Worm (Caenorhabditis elegans) whole organism, young adult: Measurements from ENCODE around the gene K04B12.2.

ENCODE experiments used
- B0336.3 ChIP-seq: fragments of 200-800 bp; sonication (Bioruptor generic); IDR thresholded peaks from 2 replicates; pipeline ENCODE4 v1.3.6; 2022; ENCODE audit warnings: missing genetic modification characterization, missing compliant biosample characterization
- C17E4.6 ChIP-seq: fragments of 200-800 bp; sonication (Bioruptor generic); IDR thresholded peaks from 2 replicates; pipeline ENCODE4 v1.3.6; 2022; ENCODE audit warnings: missing genetic modification reagents, missing genetic modification characterization, missing compliant biosample characterization
- F33H1.4 ChIP-seq: fragments of 200-800 bp; sonication (Bioruptor generic); IDR thresholded peaks from 2 replicates; pipeline ENCODE4 v1.3.6; 2022; ENCODE audit warnings: missing genetic modification reagents, missing genetic modification characterization, missing compliant biosample characterization
- K11D2.4 ChIP-seq: fragments of 200-800 bp; sonication (Bioruptor generic); IDR thresholded peaks from 2 replicates; pipeline ENCODE4 v1.3.6; 2022; ENCODE audit warnings: missing genetic modification reagents, missing genetic modification characterization, missing compliant biosample characterization
- K12H6.12 ChIP-seq: fragments of 200-800 bp; sonication (Bioruptor generic); optimal IDR thresholded peaks from 2 replicates; lab custom pipeline; 2018; ENCODE audit warnings: mild to moderate bottlenecking, missing genetic modification characterization, missing compliant biosample characterization
- T26A5.8 ChIP-seq: sonication (generic microtip); optimal IDR thresholded peaks from 2 replicates; lab custom pipeline; 2016; ENCODE audit warnings: missing genetic modification characterization, missing compliant biosample characterization
- Y53G8AR.9 ChIP-seq: fragments of 200-800 bp; sonication (Bioruptor generic); conservative IDR thresholded peaks from 2 replicates; pipeline ENCODE4 v1.3.6; 2022; ENCODE audit warnings: missing genetic modification reagents, missing genetic modification characterization, missing compliant biosample characterization
- Y95B8A.8 ChIP-seq: fragments of 200-800 bp; sonication (Bioruptor generic); IDR thresholded peaks from 2 replicates; pipeline ENCODE4 v1.3.6; 2022; ENCODE audit warnings: missing genetic modification reagents, missing genetic modification characterization, missing compliant biosample characterization
- ZK185.1 ChIP-seq: sonication (generic microtip); optimal IDR thresholded peaks from 2 replicates; lab custom pipeline; 2016; ENCODE audit warnings: mild to moderate bottlenecking, missing genetic modification characterization, missing compliant biosample characterization; ENCODE audit not compliant: poor library complexity, severe bottlenecking
- attf-3 ChIP-seq: fragments of 200-800 bp; sonication (Bioruptor generic); conservative IDR thresholded peaks from 2 replicates; pipeline ENCODE4 v1.3.6; 2022; ENCODE audit warnings: missing genetic modification reagents, missing genetic modification characterization, missing compliant biosample characterization
- attf-5 ChIP-seq: fragments of 200-800 bp; sonication (Bioruptor generic); optimal IDR thresholded peaks from 2 replicates; lab custom pipeline; 2018; ENCODE audit warnings: mild to moderate bottlenecking, missing genetic modification characterization, missing compliant biosample characterization
- cebp-2 ChIP-seq: fragments of 200-800 bp; sonication (Bioruptor generic); IDR thresholded peaks from 2 replicates; pipeline ENCODE4 v1.3.6; 2022; ENCODE audit warnings: missing genetic modification characterization, missing compliant biosample characterization
- ceh-100 ChIP-seq: fragments of 200-800 bp; sonication (Bioruptor generic); IDR thresholded peaks from 2 replicates; pipeline ENCODE4 v1.3.6; 2022; ENCODE audit warnings: missing genetic modification reagents, missing genetic modification characterization, missing compliant biosample characterization
- ceh-27 ChIP-seq: fragments of 200-800 bp; sonication (Bioruptor generic); optimal IDR thresholded peaks from 2 replicates; lab custom pipeline; 2018; ENCODE audit warnings: mild to moderate bottlenecking, missing genetic modification characterization, moderate library complexity, missing compliant biosample characterization
- ceh-79 ChIP-seq: sonication (generic microtip); optimal IDR thresholded peaks from 2 replicates; lab custom pipeline; 2017; ENCODE audit warnings: mild to moderate bottlenecking, missing genetic modification characterization, missing compliant biosample characterization
- chd-7 ChIP-seq: sonication (generic microtip); optimal IDR thresholded peaks from 2 replicates; lab custom pipeline; 2016; ENCODE audit warnings: mild to moderate bottlenecking, missing genetic modification characterization, moderate library complexity, missing compliant biosample characterization
- dox-1 ChIP-seq: fragments of 200-800 bp; sonication (Bioruptor generic); IDR thresholded peaks from 2 replicates; pipeline ENCODE4 v1.3.6; 2022; ENCODE audit warnings: missing genetic modification reagents, missing genetic modification characterization, missing compliant biosample characterization
- efl-1 ChIP-seq: fragments of 150-350 bp; optimal IDR thresholded peaks from 2 replicates; lab custom pipeline; 2014; ENCODE audit warnings: missing biosample characterization, missing genetic modification reagents, missing genetic modification characterization
- egl-18 ChIP-seq: fragments of 200-800 bp; sonication (Bioruptor generic); IDR thresholded peaks from 2 replicates; pipeline ENCODE4 v1.3.6; 2022; ENCODE audit warnings: missing genetic modification reagents, missing genetic modification characterization, missing compliant biosample characterization
- ekl-4 ChIP-seq: fragments of 200-800 bp; sonication (Bioruptor generic); IDR thresholded peaks from 2 replicates; pipeline ENCODE4 v1.3.6; 2022; ENCODE audit warnings: missing genetic modification reagents, missing genetic modification characterization, missing compliant biosample characterization
- hrde-1 ChIP-seq: sonication (generic microtip); optimal IDR thresholded peaks from 2 replicates; lab custom pipeline; 2016; ENCODE audit warnings: missing genetic modification characterization, mild to moderate bottlenecking, missing compliant biosample characterization, moderate library complexity, missing genotype, missing genetic modification reagents, borderline replicate concordance
- hsf-1 ChIP-seq: fragments of 200-800 bp; sonication (Bioruptor generic); IDR thresholded peaks from 2 replicates; pipeline ENCODE4 v1.3.6; 2022; ENCODE audit warnings: missing genetic modification reagents, missing genetic modification characterization, missing compliant biosample characterization
- lag-1 ChIP-seq: fragments of 200-800 bp; sonication (Bioruptor generic); IDR thresholded peaks from 2 replicates; pipeline ENCODE4 v1.3.6; 2022; ENCODE audit warnings: missing genetic modification reagents, missing genetic modification characterization, missing compliant biosample characterization
- let-607 ChIP-seq, 2 experiments: fragments of 200-800 bp in 1 of 2; sonication (Bioruptor generic) in 1 of 2; sonication (generic microtip) in 1 of 2; optimal IDR thresholded peaks; 2 replicates each; lab custom pipeline; 2016 to 2018; ENCODE audit warnings: mild to moderate bottlenecking in 2 of 2, missing compliant biosample characterization in 2 of 2, missing genetic modification characterization in 2 of 2, moderate library complexity in 2 of 2, missing genotype in 1 of 2
- lsy-27 ChIP-seq: sonication (generic microtip); optimal IDR thresholded peaks from 2 replicates; lab custom pipeline; 2017; ENCODE audit warnings: missing genetic modification characterization, mild to moderate bottlenecking, missing compliant biosample characterization, antibody characterized with exemption, missing genotype, borderline replicate concordance; ENCODE audit not compliant: insufficient read depth
- madf-3 ChIP-seq: fragments of 200-800 bp; sonication (Bioruptor generic); IDR thresholded peaks from 2 replicates; pipeline ENCODE4 v1.3.6; 2022; ENCODE audit warnings: missing genetic modification reagents, missing genetic modification characterization, missing compliant biosample characterization
- madf-6 ChIP-seq: fragments of 200-800 bp; sonication (Bioruptor generic); IDR thresholded peaks from 2 replicates; pipeline ENCODE4 v1.3.6; 2022; ENCODE audit warnings: missing genetic modification reagents, missing genetic modification characterization, missing compliant biosample characterization
- snpc-4 ChIP-seq, 5 experiments: fragments of 150-350 bp in 1 of 5; sonication (generic microtip) in 4 of 5; optimal IDR thresholded peaks; 2 replicates each; lab custom pipeline; 2014 to 2018; ENCODE audit warnings: missing genetic modification characterization in 5 of 5, missing biosample characterization in 3 of 5, antibody characterized with exemption in 2 of 5, mild to moderate bottlenecking in 2 of 5, missing compliant biosample characterization in 2 of 5, missing genotype in 2 of 5, moderate library complexity in 2 of 5, missing genetic modification reagents in 1 of 5
- tlf-1 ChIP-seq: fragments of 200-800 bp; sonication (Bioruptor generic); optimal IDR thresholded peaks from 2 replicates; lab custom pipeline; 2018; ENCODE audit warnings: mild to moderate bottlenecking, missing genetic modification characterization, missing compliant biosample characterization
- unc-130 ChIP-seq: sonication (generic microtip); optimal IDR thresholded peaks from 2 replicates; lab custom pipeline; 2016; ENCODE audit warnings: missing genetic modification reagents, missing genetic modification characterization, missing compliant biosample characterization
- ztf-28 ChIP-seq: fragments of 200-800 bp; sonication (Bioruptor generic); IDR thresholded peaks from 2 replicates; pipeline ENCODE4 v1.3.6; 2022; ENCODE audit warnings: missing genetic modification reagents, missing genetic modification characterization, missing compliant biosample characterization
- ztf-6 ChIP-seq: fragments of 200-800 bp; sonication (Bioruptor generic); IDR thresholded peaks from 2 replicates; pipeline ENCODE4 v1.3.6; 2022; ENCODE audit warnings: missing genetic modification reagents, missing genetic modification characterization, missing compliant biosample characterization

Gene K04B12.2

DNA sequence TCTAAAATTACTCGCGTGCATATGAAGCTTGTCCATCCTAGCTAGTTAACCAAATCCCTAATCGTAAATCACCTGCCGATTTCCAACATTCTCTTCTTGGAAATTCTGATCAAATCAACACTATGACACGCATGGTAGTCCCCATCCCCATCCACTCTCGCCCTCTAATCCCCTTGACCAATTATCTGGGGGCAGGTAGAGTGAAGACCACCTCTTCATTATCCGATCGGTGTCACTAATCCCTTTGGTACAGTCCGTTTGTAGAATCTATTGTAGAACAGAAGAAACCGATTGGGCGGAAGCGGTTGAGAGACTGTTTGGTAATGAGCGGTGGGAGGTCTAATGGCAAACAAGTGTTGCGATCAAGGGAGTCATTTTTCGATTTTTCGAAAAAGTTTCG lies 656 bp downstream of the K04B12.2 start:
- TF ChIP-seq ceh-100 (GFP tag; lab: Robert Waterston, UW) (no peak), C17E4.6 (no peak), F33H1.4 (no peak)

DNA sequence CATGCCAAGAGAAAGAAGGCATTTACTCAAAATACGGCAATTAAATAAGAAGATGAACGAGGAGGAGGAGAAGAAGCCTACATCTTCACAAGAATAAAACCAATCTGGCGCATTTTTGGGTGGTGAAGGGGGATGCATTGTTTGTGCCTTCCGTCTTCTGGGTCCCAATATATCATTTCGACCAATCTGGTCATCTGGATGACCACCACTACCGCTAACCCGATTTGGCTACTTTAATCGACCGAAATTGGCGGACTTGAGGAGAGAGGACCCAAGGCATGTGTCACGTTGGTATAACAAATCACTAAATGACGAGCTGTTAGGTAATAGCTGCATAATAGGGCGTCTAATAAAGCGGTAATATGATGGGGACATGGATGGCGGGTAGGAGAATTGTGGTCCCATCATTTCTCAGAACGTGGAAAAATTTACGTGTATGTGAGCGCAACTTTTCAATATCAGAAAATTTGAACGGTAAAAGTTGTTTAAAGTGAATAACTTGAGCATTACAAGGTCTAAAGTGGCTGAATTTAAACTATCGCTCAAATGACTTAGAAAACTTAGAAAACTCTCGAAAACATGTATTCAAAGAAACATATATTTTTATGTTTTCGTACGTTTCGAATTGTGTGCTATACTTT lies 3.9 kb downstream of the K04B12.2 start:
- no peak for TF ChIP-seq Y53G8AR.9 (GFP tag; lab: Robert Waterston, UW)
- TF ChIP-seq ztf-28 (GFP tag; lab: Robert Waterston, UW): no peak
- TF ChIP-seq unc-130 (GFP tag; lab: Kevin White, UChicago): no peak
- TF ChIP-seq chd-7 (tag; lab: Kevin White, UChicago): peak; percentile 8
- TF ChIP-seq, all 124 proteins: peak for 1

DNA sequence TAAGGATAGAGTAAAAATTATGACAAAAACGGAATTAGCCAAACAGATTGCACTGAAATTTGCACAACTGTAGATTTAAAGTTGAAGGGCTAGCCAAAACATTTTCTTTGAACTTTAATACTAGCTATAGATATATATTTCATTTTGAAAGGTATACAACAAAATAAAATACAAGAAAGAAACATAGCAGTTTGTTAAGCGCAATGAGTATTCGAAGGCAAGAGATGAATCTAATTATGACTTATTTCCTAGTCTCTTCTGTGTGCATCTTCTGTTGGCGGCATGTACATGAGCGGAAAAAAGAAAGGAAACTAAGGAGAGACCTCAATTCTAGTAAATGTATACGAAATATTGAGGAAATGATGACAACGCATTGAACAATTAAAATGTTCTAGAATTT lies 5.7 kb downstream of the K04B12.2 start:
- TF ChIP-seq ZK185.1 (tag; lab: Kevin White, UChicago) (no peak), hrde-1 (tag; lab: Kevin White, UChicago) (no peak), ekl-4 (GFP tag; lab: Robert Waterston, UW) (no peak), attf-5 (no peak), cebp-2 (GFP tag; lab: Robert Waterston, UW) (no peak), dox-1 (no peak), madf-6 (GFP tag; lab: Robert Waterston, UW) (no peak), snpc-4 (GFP tag; optimal IDR thresholded peaks at IDR 0.05; lab: Kevin White, UChicago) (no peak), snpc-4 (tag; optimal IDR thresholded peaks at IDR 0.05; lab: Kevin White, UChicago) (no peak), B0336.3 (GFP tag; lab: Robert Waterston, UW) (no peak), K12H6.12 (tag; lab: Kevin White, UChicago) (no peak), C17E4.6 (no peak), madf-3 (GFP tag; lab: Robert Waterston, UW) (no peak), hsf-1 (GFP tag; lab: Robert Waterston, UW) (no peak), lsy-27 (tag; lab: Kevin White, UChicago) (no peak), efl-1 (no peak), ztf-6 (GFP tag; lab: Robert Waterston, UW) (no peak), lag-1 (GFP tag; lab: Robert Waterston, UW) (no peak), attf-3 (GFP tag; lab: Robert Waterston, UW) (no peak)
- TF ChIP-seq, all 124 proteins: peak for 0

DNA sequence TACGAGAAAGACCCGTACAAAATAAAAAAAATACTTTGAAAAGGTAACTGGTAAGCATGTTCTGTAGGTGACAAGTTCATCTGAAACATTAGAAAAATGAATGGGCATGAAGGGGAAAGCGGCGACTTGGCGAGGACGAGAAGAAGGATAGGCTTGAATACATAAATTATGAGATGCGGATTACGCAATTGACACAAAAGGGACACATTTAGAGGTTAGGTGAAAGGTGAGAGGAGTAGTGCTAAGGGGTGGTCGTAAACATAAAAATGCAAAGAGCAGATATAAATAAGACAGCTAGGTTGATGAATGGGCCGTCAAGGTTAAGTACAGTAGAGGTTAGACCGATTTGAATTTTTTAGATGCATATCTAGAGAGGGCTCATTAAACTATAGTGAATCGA lies 8.9 kb downstream of the K04B12.2 start:
- no peak for TF ChIP-seq F33H1.4

DNA sequence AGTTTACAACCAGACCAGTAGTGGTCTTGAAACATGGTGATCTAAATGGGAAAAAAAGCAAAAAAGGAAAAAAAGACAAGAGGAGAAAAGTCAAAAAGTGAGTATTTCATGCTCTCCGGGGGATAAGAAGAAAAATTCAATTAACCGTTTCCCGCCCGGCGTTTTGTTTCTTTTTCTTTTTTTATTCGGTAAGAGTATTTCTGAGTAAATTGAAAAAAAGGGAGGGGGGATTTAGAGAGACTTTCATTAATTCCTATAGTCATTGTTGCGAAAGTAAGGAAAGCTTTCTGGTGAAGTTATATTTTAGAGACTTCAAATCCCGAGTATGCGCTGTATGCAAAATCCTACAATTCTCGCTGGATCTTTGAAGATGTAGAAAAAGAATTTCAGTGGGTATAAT lies 10.1 kb downstream of the K04B12.2 start:
- TF ChIP-seq tlf-1 (GFP tag; lab: Kevin White, UChicago): no peak
- TF ChIP-seq ceh-27 (GFP tag; lab: Kevin White, UChicago): no peak
- TF ChIP-seq T26A5.8 (tag; lab: Kevin White, UChicago): no peak
- TF ChIP-seq K11D2.4 (GFP tag; lab: Robert Waterston, UW): no peak
- no peak for TF ChIP-seq let-607 (tag; optimal IDR thresholded peaks at IDR 0.05; lab: Kevin White, UChicago)
- no peak for TF ChIP-seq egl-18 (GFP tag; lab: Robert Waterston, UW)
- TF ChIP-seq Y95B8A.8 (GFP tag; lab: Robert Waterston, UW): no peak
- TF ChIP-seq ceh-79 (tag; lab: Kevin White, UChicago): no peak
